Fruit fly (Drosophila melanogaster): ENCODE measurements around the gene dpr16.

dpr16 gene

DNA sequence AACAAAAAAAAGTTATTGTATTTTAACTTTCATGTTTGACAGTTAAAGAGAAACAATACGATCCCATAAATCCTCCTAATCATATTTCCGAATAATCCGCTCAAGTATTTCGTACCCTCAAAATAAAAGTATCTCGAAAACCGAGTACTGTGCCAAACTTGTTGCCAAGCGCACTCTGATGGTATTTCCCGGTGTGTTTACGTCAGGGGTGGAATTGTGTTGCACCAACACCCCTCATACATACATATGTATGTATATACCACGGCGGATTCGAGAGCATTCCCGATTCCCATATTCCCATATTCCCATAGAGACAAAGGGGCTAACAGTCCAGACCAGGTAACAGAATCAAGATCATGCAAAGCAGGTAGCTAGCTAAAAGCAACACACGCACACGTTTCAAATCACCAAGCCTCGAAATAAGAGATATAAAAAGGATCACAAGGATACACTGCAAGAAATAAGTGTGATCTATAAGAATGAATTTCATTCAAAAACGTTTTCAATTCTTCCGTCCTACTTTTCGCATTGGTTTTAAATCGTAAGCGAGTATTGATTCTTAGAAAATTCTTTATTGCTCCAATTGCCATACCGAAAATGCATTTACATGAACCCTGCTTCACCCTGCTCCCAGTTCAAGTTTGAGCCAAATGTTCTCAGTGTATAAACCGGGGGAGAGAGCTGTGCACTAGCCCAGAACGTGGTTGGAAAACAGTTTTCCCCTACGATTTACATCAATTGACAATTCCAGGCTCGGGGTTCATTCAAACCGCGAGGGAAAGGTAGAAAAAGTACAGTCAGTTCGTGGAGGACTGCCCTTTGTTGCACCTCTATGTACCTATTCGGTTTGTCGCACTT lies 61.4 kb downstream of the dpr16 start:
- TF ChIP-seq h (optimal IDR thresholded peaks at IDR 0.05) = no peak
- no peak for TF ChIP-seq psq (optimal IDR thresholded peaks at IDR 0.05)
- no peak for TF ChIP-seq insv (optimal IDR thresholded peaks at IDR 0.05)
- no peak for TF ChIP-seq Myc (optimal IDR thresholded peaks at IDR 0.05)

DNA sequence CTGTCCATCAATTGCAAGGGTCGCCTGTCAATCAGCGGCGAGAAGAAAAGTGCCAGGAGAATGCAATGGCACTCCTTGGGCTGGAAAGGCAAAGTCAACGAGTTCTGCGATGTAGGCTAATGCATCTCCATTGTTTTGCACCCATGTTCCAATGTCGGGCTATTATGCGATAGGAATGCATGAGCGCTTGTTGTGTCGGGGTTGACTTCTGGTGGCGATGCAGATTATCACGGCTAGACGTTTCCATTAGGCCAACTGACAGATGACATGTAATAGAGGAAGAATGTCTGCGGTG lies 62.0 kb downstream of the dpr16 start:
- TF ChIP-seq Myc (optimal IDR thresholded peaks at IDR 0.05) = no peak
- TF ChIP-seq Sin3A (optimal IDR thresholded peaks at IDR 0.05) = no peak
- TF ChIP-seq ttk (optimal IDR thresholded peaks at IDR 0.05) = no peak
- TF ChIP-seq insv (optimal IDR thresholded peaks at IDR 0.05) = no peak
- TF ChIP-seq psq (optimal IDR thresholded peaks at IDR 0.05) = no peak
- no peak for TF ChIP-seq h (optimal IDR thresholded peaks at IDR 0.05)

DNA sequence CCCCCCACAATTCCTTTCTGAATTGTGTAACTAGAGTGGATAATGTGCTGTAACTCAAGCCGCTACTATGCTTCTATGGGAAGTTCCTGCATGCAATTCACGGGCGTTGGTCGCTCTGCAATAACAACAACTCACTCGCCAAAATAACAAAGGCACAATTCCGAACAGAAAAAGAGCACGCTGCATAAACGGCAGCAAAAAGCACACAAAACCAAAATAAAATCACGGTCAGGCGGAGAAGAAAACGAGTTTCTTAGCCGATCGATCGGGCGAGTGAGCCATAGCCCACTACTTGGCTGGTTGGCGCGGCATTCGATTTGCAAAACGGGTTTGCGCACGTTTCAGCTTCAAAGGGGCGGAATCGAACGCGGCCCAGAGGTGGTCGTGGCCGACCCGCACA lies 62.6 kb downstream of the dpr16 start:
- TF ChIP-seq insv (optimal IDR thresholded peaks at IDR 0.05) = no peak
- TF ChIP-seq h (optimal IDR thresholded peaks at IDR 0.05) = no peak
- no peak for TF ChIP-seq ttk (optimal IDR thresholded peaks at IDR 0.05)
- no peak for TF ChIP-seq Myc (optimal IDR thresholded peaks at IDR 0.05)
- TF ChIP-seq Sin3A (optimal IDR thresholded peaks at IDR 0.05) = no peak
- TF ChIP-seq psq (optimal IDR thresholded peaks at IDR 0.05) = no peak

DNA sequence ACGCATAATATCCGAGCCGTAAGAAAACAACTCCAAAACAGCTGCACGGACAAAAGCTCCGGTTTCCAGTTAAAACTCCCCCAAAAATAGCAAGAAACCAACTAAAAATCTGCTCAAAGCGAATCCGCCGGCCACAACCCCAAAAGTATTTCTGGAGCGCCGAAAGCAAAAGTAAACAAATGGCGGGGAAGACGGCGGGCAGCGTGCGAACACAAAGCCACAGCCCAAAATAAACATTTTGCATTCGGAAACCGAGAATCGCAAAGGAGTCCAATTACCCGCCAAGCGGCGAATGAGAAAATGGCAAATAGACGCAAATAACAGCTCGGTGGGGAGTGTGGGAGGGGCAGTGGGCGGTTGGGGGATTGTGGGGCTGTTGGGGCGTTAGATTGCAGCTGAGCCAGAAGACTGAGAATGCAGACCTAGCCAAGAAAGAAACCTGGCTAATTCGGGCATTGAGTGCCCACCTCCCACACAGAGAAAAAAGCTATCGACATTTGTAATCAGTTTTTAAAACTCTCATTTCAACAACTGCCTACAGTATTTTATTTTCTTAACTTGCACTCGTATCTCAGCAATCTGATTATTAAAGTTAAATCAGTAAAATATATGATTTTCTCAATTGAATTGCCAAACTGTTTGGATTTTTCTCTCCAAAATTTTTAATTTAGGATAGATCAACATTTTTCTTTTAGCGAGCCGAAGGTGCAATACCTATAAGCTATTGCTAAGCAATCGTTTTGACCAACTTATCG lies 63.6 kb downstream of the dpr16 start:
- no peak for TF ChIP-seq ttk (optimal IDR thresholded peaks at IDR 0.05)
- TF ChIP-seq insv (optimal IDR thresholded peaks at IDR 0.05) = no peak
- no peak for TF ChIP-seq h (optimal IDR thresholded peaks at IDR 0.05)
- TF ChIP-seq psq (optimal IDR thresholded peaks at IDR 0.05) = no peak
- no peak for TF ChIP-seq Myc (optimal IDR thresholded peaks at IDR 0.05)
- no peak for TF ChIP-seq Sin3A (optimal IDR thresholded peaks at IDR 0.05)

DNA sequence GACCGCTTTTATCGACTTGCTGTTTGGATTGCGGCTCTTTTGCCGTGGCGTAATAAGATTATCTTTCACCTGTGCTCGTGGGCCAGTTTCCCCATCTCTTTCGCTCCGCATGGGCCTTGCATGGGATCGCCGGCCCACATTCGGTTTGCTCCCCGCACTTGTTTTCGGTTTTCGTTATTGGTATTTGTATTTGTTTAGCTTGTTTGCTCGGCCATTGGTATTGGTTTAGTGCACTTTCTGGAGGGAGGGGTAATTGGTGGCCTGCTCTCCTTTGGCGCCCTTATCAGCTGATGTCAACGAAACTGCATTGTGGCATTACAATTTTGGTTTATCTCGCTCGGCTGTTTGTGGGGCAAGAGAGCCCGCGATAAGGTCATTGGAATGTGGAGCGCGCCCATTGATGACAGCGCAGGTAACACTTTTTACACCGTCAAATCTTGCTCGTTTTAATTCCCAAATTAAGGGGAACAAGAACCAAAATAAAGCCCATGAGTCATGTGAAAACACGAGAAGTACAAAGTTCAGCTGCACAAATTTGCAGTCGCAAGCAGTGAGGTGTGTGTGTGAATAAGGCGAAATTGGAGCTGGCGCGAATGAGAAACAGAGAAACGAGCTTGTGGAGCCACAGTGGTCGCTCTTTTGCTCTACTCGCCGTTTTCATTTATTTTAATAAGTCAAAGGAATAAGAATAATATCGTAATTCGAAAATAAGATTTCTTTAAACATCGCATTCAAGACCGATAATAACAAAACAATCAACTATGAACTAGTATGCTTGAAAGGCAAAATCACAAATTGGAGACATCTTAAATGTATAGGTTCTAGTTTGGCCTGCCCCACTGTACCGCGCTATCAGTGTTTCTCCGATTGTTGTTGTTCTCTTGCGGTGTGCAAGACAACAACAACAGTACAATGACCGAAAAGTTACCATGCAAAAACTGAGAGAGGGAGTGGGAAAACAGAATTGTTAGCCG lies 64.9 kb downstream of the dpr16 start:
- TF ChIP-seq psq (optimal IDR thresholded peaks at IDR 0.05) = no peak
- TF ChIP-seq h (optimal IDR thresholded peaks at IDR 0.05) = no peak
- no peak for TF ChIP-seq insv (optimal IDR thresholded peaks at IDR 0.05)
- TF ChIP-seq Myc (optimal IDR thresholded peaks at IDR 0.05) = no peak
- TF ChIP-seq Sin3A (optimal IDR thresholded peaks at IDR 0.05) = no peak
- no peak for TF ChIP-seq ttk (optimal IDR thresholded peaks at IDR 0.05)

DNA sequence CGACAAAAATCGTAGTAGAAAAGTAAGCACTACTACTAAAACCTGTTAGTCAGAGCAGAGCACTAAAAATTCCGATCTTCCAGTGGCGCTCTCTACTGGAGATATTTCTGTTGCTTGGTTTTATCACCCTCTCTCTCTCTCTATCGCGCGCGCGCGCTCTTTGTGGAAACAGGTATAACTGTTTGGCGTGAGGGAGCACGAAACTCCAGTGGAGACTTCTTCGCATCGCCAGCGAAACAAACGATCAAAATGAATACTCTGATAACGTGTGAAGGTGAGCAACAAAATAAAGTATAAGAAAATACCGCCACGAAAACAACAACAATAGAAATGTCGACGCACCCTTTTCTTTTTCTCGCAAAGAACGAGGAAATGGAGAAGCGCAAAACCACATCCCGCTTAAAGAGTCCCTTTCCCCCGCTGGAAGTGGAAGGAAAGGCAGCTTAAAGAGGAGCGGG lies 65.6 kb downstream of the dpr16 start:
- TF ChIP-seq ttk (optimal IDR thresholded peaks at IDR 0.05) = no peak
- no peak for TF ChIP-seq psq (optimal IDR thresholded peaks at IDR 0.05)
- TF ChIP-seq Myc (optimal IDR thresholded peaks at IDR 0.05) = no peak
- no peak for TF ChIP-seq h (optimal IDR thresholded peaks at IDR 0.05)
- no peak for TF ChIP-seq Sin3A (optimal IDR thresholded peaks at IDR 0.05)
- no peak for TF ChIP-seq insv (optimal IDR thresholded peaks at IDR 0.05)

DNA sequence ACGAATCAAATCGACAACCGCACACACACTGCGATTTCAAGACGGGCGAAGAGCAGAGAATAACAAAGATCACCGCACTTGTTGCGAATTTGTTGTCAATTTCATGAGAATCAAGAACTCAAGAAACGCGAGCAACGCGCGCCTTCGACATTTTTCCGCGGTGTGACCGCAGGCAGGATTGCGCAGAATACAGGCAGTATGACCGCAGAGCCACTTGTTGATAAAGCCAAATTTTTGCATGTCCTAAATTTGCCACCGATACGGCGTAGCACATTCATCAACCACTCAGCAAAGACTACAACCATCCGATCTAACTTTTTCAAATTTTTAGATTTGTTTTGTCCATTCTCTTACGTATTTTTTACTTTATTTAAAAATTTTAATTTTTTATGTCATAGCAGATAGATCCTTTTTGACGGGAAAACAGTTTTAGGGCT lies 66.6 kb downstream of the dpr16 start, which contains the start of gene cno:
Gene cno, minus strand, starts transcription at position 179 of the 437 bp plus-strand sequence.
- TF ChIP-seq Sin3A (optimal IDR thresholded peaks at IDR 0.05) = no peak
- TF ChIP-seq h (optimal IDR thresholded peaks at IDR 0.05) = no peak
- no peak for TF ChIP-seq ttk (optimal IDR thresholded peaks at IDR 0.05)
- TF ChIP-seq insv (optimal IDR thresholded peaks at IDR 0.05) = no peak
- no peak for TF ChIP-seq psq (optimal IDR thresholded peaks at IDR 0.05)
- TF ChIP-seq Myc (optimal IDR thresholded peaks at IDR 0.05) = no peak

DNA sequence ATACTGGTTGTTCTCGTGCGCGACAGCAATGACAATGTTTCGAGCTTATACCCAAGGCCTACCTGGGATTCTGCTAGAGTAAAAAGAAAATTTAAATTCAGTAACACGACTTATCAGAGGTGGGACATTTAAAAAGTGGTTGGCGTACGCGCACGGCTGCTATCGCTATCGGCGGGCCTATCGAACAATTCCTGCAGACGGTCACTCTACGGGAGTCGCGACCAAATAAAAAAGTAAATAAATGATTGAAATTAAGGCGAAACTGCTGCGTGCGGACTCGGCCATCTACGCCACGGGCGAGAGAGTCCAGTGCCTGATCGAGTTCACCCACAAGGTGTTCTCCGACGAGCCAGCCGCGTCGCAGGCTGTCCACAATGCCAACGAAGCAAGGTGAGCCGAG lies 68.8 kb downstream of the dpr16 start, which contains the start of the genes Prosbeta2R2 and CG1116:
Gene Prosbeta2R2, minus strand, starts transcription at position 63 of the 400 bp plus-strand sequence.
Gene CG1116, plus strand, starts transcription at position 192 of the 400 bp plus-strand sequence.
- TF ChIP-seq ttk (optimal IDR thresholded peaks at IDR 0.05) = no peak
- TF ChIP-seq psq (optimal IDR thresholded peaks at IDR 0.05) = no peak
- no peak for TF ChIP-seq insv (optimal IDR thresholded peaks at IDR 0.05)

All from Kc167 (cell line).